Worm (Caenorhabditis elegans) whole organism, L4 larva: ENCODE measurements around the gene str-181.

Source experiments
- ceh-44 ChIP-seq: fragments of 200-800 bp; sonication (Bioruptor generic); IDR thresholded peaks from 2 replicates; pipeline ENCODE4 v1.3.6; 2022; ENCODE audit warnings: missing genetic modification reagents, missing genetic modification characterization, missing compliant biosample characterization
- madf-5 ChIP-seq, 2 experiments: fragments of 200-800 bp; sonication (Bioruptor generic); IDR thresholded peaks; 2 replicates each; pipeline ENCODE4 v1.3.6; 2022; ENCODE audit warnings: missing compliant biosample characterization in 2 of 2, missing genetic modification characterization in 2 of 2
- nhr-41 ChIP-seq: fragments of 200-800 bp; sonication (Bioruptor generic); IDR thresholded peaks from 2 replicates; pipeline ENCODE4 v1.3.6; 2022; ENCODE audit warnings: missing genetic modification reagents, missing genetic modification characterization, missing compliant biosample characterization
- snpc-4 ChIP-seq: fragments of 150-350 bp; optimal IDR thresholded peaks from 2 replicates; lab custom pipeline; 2014; ENCODE audit warnings: missing biosample characterization, missing genetic modification characterization

ce11 chrV:12706511-12706910 is 12.0 kb downstream of the str-181 start:
- no peak for TF ChIP-seq madf-5 (GFP tag; IDR thresholded peaks at IDR 0.05; lab: Robert Waterston, UW)
- TF ChIP-seq snpc-4, result no peak
- no peak for TF ChIP-seq ceh-44 (GFP tag; lab: Robert Waterston, UW)
- TF ChIP-seq nhr-41 (GFP tag; lab: Robert Waterston, UW), result no peak
